Worm (Caenorhabditis elegans) whole organism, L4/young adult: ENCODE results near the gene F10C2.3.
A peak's percentile ranks its signal among the peaks of the same experiment; 100 is the strongest.

Source experiments
- W03F9.2 ChIP-seq: fragments of 150-350 bp; optimal IDR thresholded peaks from 2 replicates; lab custom pipeline; 2014; ENCODE audit warnings: missing biosample characterization, missing genetic modification characterization
- dao-5 ChIP-seq: sonication (generic microtip); optimal IDR thresholded peaks from 2 replicates; lab custom pipeline; 2016; ENCODE audit warnings: missing genotype, missing genetic modification characterization, moderate library complexity, missing compliant biosample characterization
- him-1 ChIP-seq: sonication (generic microtip); optimal IDR thresholded peaks from 2 replicates; lab custom pipeline; 2016; ENCODE audit warnings: missing genotype, missing genetic modification reagents, missing genetic modification characterization, missing compliant biosample characterization

Gene F10C2.3

DNA sequence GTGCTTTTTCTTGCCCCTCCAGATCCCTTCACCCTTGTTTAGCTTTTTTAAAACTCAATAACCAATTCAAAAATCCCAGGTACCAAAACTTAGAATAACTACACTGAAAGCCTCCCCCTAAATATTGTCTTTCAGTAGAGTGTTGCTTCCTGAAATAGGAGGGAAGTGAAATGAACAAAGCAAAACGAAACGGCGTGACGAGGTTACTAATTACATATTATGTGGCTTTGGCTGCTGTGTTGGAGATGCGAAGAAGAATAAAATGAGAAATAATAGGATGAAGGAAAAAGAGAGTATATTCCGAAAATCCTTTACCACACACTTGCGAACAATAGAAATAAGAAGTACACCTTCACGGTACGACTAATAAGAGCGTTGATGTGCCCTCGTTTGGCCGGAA, 16.0 kb downstream of the F10C2.3 start:
- TF ChIP-seq him-1 (tag; lab: Kevin White, UChicago) (no peak), dao-5 (tag; lab: Kevin White, UChicago) (no peak), W03F9.2 (tag; lab: Kevin White, UChicago) (no peak)

DNA sequence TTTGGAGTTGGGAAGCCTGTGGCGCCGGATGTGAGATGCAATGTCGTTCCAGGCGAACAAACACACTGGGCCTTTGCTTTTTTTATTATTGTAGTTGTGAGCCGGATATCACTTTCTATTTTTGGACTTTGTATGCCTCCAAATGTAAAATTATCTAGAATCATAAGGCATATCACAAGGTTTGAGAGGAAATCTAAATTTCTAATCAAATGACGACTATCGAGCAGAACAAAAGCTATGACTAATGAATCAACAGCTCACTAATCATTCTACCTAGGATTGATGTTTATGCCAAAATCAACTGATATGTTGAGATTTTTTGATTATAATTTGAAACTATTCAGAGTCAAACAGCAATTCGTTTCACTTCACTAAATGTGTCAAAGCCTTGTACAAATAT, 17.8 kb downstream of the F10C2.3 start:
- TF ChIP-seq dao-5 (tag; lab: Kevin White, UChicago) (no peak), W03F9.2 (tag; lab: Kevin White, UChicago) (no peak), him-1 (tag; lab: Kevin White, UChicago) (no peak)

DNA sequence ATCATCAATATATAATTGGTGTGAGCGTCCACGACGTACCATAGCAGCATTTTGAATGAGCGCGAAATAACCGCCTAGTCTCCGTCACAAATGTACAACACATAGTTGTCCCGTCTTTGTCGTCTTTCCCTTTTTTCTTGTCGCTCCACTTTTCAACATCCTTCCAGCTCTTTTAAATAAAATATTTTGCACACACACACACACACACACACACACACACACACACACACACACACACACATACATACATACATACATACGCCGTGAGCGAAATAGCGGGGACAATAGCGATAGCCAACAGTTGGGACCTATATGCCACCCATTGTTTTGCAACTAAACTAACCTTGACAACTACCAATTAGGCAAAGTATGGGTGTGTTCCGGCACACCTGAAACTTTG, 18.2 kb downstream of the F10C2.3 start:
- TF ChIP-seq W03F9.2 (tag; lab: Kevin White, UChicago) (no peak), dao-5 (tag; lab: Kevin White, UChicago) (no peak), him-1 (tag; lab: Kevin White, UChicago) (no peak)

ce11 chrV:12038783-12039182, 18.7 kb downstream of the F10C2.3 start:
- peak; percentile 60 for TF ChIP-seq him-1 (tag; lab: Kevin White, UChicago)
- no peak for TF ChIP-seq W03F9.2 (tag; lab: Kevin White, UChicago)
- TF ChIP-seq dao-5 (tag; lab: Kevin White, UChicago): no peak

DNA sequence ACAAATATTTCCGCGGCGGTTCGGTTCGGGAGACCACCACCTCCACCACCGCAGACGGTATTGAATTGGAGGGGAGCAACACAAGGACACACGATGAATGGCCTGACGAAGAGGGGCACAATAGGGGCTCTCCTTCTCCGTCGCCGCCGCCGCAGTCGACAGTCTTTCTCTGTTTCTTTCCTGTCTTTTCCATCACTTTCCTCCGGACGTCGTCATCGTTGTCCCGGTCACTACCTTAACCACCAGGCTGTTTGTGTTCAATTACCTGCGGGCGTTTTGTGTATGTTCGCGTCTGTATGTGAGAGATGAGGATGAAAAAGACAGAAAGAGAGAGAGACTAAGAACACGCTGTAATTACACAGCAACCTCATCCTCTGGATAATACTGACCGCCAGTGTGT, 19.6 kb downstream of the F10C2.3 start:
- TF ChIP-seq him-1 (tag; lab: Kevin White, UChicago): no peak
- no peak for TF ChIP-seq W03F9.2 (tag; lab: Kevin White, UChicago)
- TF ChIP-seq dao-5 (tag; lab: Kevin White, UChicago): no peak

DNA sequence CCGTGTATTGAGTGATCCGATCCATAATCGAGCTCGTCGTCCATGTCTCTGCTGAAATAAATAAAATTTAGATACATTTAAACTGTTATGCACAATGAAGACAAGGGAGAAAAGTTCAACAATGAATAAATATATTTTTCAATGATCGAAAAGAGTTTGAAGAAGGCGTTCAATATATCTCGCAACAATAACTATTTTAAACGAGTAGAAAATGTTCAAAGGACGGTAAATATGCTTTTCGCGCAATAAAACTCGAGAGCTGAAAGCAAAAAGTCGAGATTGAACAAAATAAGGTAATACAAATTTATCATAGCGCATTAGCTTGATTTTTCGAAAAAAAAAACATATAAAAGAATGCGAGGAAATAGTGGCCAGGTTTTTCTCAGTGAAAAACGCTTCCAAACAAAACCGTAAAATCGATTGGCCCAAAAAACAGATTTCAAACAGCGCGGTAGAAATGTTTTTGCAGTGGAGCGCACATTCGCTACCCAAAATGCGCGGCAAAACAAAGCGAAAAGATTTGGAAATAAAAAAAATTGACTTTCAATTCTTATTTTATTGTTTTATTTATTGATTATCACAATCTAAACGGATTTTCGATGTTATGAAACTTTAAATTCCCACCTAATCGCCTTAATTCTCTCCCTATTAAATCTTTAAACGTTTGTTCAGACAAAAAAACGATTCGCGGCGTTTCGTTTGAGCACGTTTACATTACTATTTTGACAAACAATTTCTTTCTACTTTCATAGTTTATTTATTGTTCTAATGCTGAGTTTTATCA, 20.9 kb downstream of the F10C2.3 start, which contains the start of the genes kup-1 and F10C2.4:
kup-1 (minus strand) TSS at position 51 of the 784 bp plus-strand sequence.
F10C2.4 (plus strand) TSS at position 734 of the 784 bp plus-strand sequence.
- TF ChIP-seq him-1 (tag; lab: Kevin White, UChicago): no peak
- TF ChIP-seq W03F9.2 (tag; lab: Kevin White, UChicago): no peak
- no peak for TF ChIP-seq dao-5 (tag; lab: Kevin White, UChicago)

DNA sequence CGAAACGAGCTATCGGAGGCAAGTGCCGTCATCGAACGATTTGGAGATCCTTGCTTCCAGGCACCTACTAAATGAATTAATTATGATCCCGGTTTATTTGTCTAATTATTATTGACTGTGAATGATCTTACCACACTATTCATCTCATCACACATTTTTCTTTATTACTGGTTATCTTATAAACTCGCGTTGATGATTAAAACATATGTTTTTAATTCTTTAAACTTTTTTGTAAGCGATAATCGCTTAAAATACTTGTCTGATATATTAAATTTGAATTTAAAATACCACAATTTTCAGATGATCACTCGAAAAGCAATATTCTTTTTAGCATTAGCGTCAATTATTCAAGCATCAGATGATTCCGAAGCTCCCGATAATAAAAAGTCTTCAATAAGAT, 25.0 kb downstream of the F10C2.3 start, which contains the start of gene F10C2.5:
F10C2.5 (plus strand) TSS at position 301 of the 400 bp plus-strand sequence.
- TF ChIP-seq W03F9.2 (tag; lab: Kevin White, UChicago) (no peak), him-1 (tag; lab: Kevin White, UChicago) (no peak), dao-5 (tag; lab: Kevin White, UChicago) (no peak)

ce11 chrV:12047735-12048134, 27.6 kb downstream of the F10C2.3 start:
- TF ChIP-seq W03F9.2 (tag; lab: Kevin White, UChicago) (no peak), him-1 (tag; lab: Kevin White, UChicago) (no peak), dao-5 (tag; lab: Kevin White, UChicago) (no peak)

- TF ChIP-seq him-1 (tag; lab: Kevin White, UChicago): no peak
- no peak for TF ChIP-seq W03F9.2 (tag; lab: Kevin White, UChicago)
- TF ChIP-seq dao-5 (tag; lab: Kevin White, UChicago): no peak
These were observed 28.3 kb downstream of the F10C2.3 start, which contains the start of gene dars-2 for ce11 chrV:12048445-12048844. Gene dars-2 (plus strand): TSS chrV:12048745.

DNA sequence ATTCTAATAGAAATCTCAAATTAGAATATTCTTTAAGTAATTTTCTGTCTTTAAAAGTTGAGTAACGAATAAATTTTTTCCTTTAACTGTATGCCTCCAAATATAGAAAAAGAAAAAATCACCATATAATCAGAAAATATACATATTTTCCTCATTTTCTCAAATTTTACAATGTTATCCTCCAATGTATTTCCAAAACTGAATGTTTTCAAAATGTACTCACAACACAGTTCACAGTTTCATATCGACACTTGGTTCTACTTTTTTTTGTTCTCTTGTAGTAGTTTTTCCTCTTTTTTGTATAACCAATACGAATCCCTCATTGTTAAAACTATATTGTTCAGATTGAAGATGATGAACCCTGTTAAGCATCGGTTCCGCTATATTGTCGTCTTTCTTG, 33.5 kb downstream of the F10C2.3 start, which contains the start of gene F10C2.7:
F10C2.7 (plus strand) TSS at position 301 of the 400 bp plus-strand sequence.
- TF ChIP-seq dao-5 (tag; lab: Kevin White, UChicago) (no peak), him-1 (tag; lab: Kevin White, UChicago) (no peak), W03F9.2 (tag; lab: Kevin White, UChicago) (no peak)

ce11 chrV:12059719-12060118, 39.6 kb downstream of the F10C2.3 start, which contains the start of gene R07B7.2:
Gene R07B7.2 (minus strand): TSS chrV:12059753.
- no peak for TF ChIP-seq dao-5 (tag; lab: Kevin White, UChicago)
- no peak for TF ChIP-seq W03F9.2 (tag; lab: Kevin White, UChicago)
- no peak for TF ChIP-seq him-1 (tag; lab: Kevin White, UChicago)

- no peak for TF ChIP-seq dao-5 (tag; lab: Kevin White, UChicago)
- TF ChIP-seq him-1 (tag; lab: Kevin White, UChicago): no peak
- no peak for TF ChIP-seq W03F9.2 (tag; lab: Kevin White, UChicago)
These were observed 42.9 kb downstream of the F10C2.3 start, which contains the start of gene clh-6 for ce11 chrV:12063036-12063435. Gene clh-6 (minus strand): TSS chrV:12063368.

- no peak for TF ChIP-seq him-1 (tag; lab: Kevin White, UChicago)
- no peak for TF ChIP-seq dao-5 (tag; lab: Kevin White, UChicago)
- no peak for TF ChIP-seq W03F9.2 (tag; lab: Kevin White, UChicago)
These were observed 45.2 kb downstream of the F10C2.3 start, which contains the start of gene pqn-53 for ce11 chrV:12065369-12065768. Gene pqn-53 (minus strand): TSS chrV:12065391.
